ENCODE assay signal across 7 worm cellular contexts in genomic region chrIV:8737354-8737753, ce11.
A peak's percentile ranks its signal among the peaks of the same experiment; 100 is the strongest.
TF ChIP-seq lines count a peak whose summit lies in the region.

No protein-coding gene starts in this region.

TF ChIP-seq in whole organism, L1 larva, 84 proteins besides CTCF, POLR2A, EP300 and RAD21 (continues in another document):
- TF ChIP-seq nhr-11 (tag; optimal IDR thresholded peaks at IDR 0.05; lab: Kevin White, UChicago) (no peak), zag-1 (tag; optimal IDR thresholded peaks at IDR 0.05; lab: Kevin White, UChicago) (no peak), nhr-84 (tag; optimal IDR thresholded peaks at IDR 0.05; lab: Kevin White, UChicago) (no peak), ceh-90 (tag; optimal IDR thresholded peaks at IDR 0.05; lab: Kevin White, UChicago) (no peak), fos-1 (tag; optimal IDR thresholded peaks at IDR 0.05; lab: Kevin White, UChicago) (no peak), lin-35 (GFP tag; optimal IDR thresholded peaks at IDR 0.05; lab: Kevin White, UChicago) (peak; percentile 17 to 21), C34B4.2 (tag; optimal IDR thresholded peaks at IDR 0.05; lab: Kevin White, UChicago) (no peak), hpl-2 (GFP tag; optimal IDR thresholded peaks at IDR 0.05; lab: Kevin White, UChicago) (no peak), zip-4 (GFP tag; optimal IDR thresholded peaks at IDR 0.05; lab: Kevin White, UChicago) (no peak), snpc-4 (tag; optimal IDR thresholded peaks at IDR 0.05; lab: Kevin White, UChicago) (no peak), nhr-85 (tag; lab: Kevin White, UChicago) (peak; percentile 72), elt-3 (tag; optimal IDR thresholded peaks at IDR 0.05; lab: Kevin White, UChicago) (no peak), efl-3 (GFP tag; optimal IDR thresholded peaks at IDR 0.05; lab: Kevin White, UChicago) (no peak), swsn-7 (tag; optimal IDR thresholded peaks at IDR 0.05; lab: Kevin White, UChicago) (peak; percentile 4)

TF ChIP-seq in whole organism, L2 larva, 48 proteins besides CTCF, POLR2A, EP300 and RAD21:
- TF ChIP-seq nhr-23 (tag; optimal IDR thresholded peaks at IDR 0.05; lab: Kevin White, UChicago) (no peak), ceh-82 (tag; optimal IDR thresholded peaks at IDR 0.05; lab: Kevin White, UChicago) (no peak), lsy-2 (tag; optimal IDR thresholded peaks at IDR 0.05; lab: Kevin White, UChicago) (peak in 1 of 2 experiments; percentile 17), C34F6.9 (tag; optimal IDR thresholded peaks at IDR 0.05; lab: Kevin White, UChicago) (peak; percentile 62), elt-1 (tag; optimal IDR thresholded peaks at IDR 0.05; lab: Kevin White, UChicago) (no peak), ama-1 (optimal IDR thresholded peaks at IDR 0.05; lab: Kevin White, UChicago) (no peak), nhr-129 (tag; optimal IDR thresholded peaks at IDR 0.05; lab: Kevin White, UChicago) (no peak)

TF ChIP-seq in whole organism, L3 larva, 47 proteins besides CTCF, POLR2A, EP300 and RAD21:
- TF ChIP-seq sea-2 (GFP tag; optimal IDR thresholded peaks at IDR 0.05; lab: Kevin White, UChicago) (no peak), aly-2 (tag; optimal IDR thresholded peaks at IDR 0.05; lab: Kevin White, UChicago) (no peak), fkh-2 (tag; optimal IDR thresholded peaks at IDR 0.05; lab: Kevin White, UChicago) (no peak), nfya-1 (tag; optimal IDR thresholded peaks at IDR 0.05; lab: Kevin White, UChicago; ENCODE audit: insufficient read depth) (peak; percentile 35), nhr-11 (tag; optimal IDR thresholded peaks at IDR 0.05; lab: Kevin White, UChicago) (no peak), egl-27 (tag; optimal IDR thresholded peaks at IDR 0.05; lab: Kevin White, UChicago) (no peak), nhr-43 (tag; optimal IDR thresholded peaks at IDR 0.05; lab: Kevin White, UChicago; ENCODE audit: poor library complexity, severe bottlenecking) (no peak), ceh-28 (tag; optimal IDR thresholded peaks at IDR 0.05; lab: Kevin White, UChicago) (no peak), pha-4 (tag; optimal IDR thresholded peaks at IDR 0.05; lab: Kevin White, UChicago) (peak; percentile 51), elt-1 (tag; optimal IDR thresholded peaks at IDR 0.05; lab: Kevin White, UChicago) (no peak), nhr-23 (tag; optimal IDR thresholded peaks at IDR 0.05; lab: Kevin White, UChicago) (peak; percentile 52), R02D3.7 (tag; optimal IDR thresholded peaks at IDR 0.05; lab: Kevin White, UChicago) (no peak)

TF ChIP-seq in whole organism, L4 larva, 104 proteins besides CTCF, POLR2A, EP300 and RAD21:
- TF ChIP-seq lsy-2 (tag; optimal IDR thresholded peaks at IDR 0.05; lab: Kevin White, UChicago): peak in 1 of 2 experiments; percentile 32
- TF ChIP-seq hlh-30 (tag; optimal IDR thresholded peaks at IDR 0.05; lab: Kevin White, UChicago; ENCODE audit: insufficient read depth): peak; percentile 10
- TF ChIP-seq mes-2 (tag; optimal IDR thresholded peaks at IDR 0.05; lab: Kevin White, UChicago; ENCODE audit: poor library complexity, severe bottlenecking): peak; percentile 27
- no peak for TF ChIP-seq ZK546.5 (tag; optimal IDR thresholded peaks at IDR 0.05; lab: Kevin White, UChicago)
- TF ChIP-seq nhr-28 (tag; optimal IDR thresholded peaks at IDR 0.05; lab: Kevin White, UChicago): peak; percentile 5
- no peak for TF ChIP-seq mxl-3 (GFP tag; optimal IDR thresholded peaks at IDR 0.05; lab: Kevin White, UChicago)
- no peak for TF ChIP-seq nhr-77 (tag; optimal IDR thresholded peaks at IDR 0.05; lab: Kevin White, UChicago)
- TF ChIP-seq nhr-41 (GFP tag; IDR thresholded peaks at IDR 0.05; lab: Robert Waterston, UW): no peak
- no peak for TF ChIP-seq ceh-82 (tag; optimal IDR thresholded peaks at IDR 0.05; lab: Kevin White, UChicago)

TF ChIP-seq in whole organism, late embryonic, 69 proteins besides CTCF, POLR2A, EP300 and RAD21:
- TF ChIP-seq sox-2 (GFP tag; IDR thresholded peaks at IDR 0.05; lab: Robert Waterston, UW): no peak
- peak; percentile 66 for TF ChIP-seq nfya-1 (tag; optimal IDR thresholded peaks at IDR 0.05; lab: Kevin White, UChicago)
- peak; percentile 31 for TF ChIP-seq ceh-48 (tag; optimal IDR thresholded peaks at IDR 0.05; lab: Kevin White, UChicago)

TF ChIP-seq in whole organism, mixed stage, embryonic, 35 proteins besides CTCF, POLR2A, EP300 and RAD21:
- peak; percentile 35 for TF ChIP-seq pha-4 (tag; optimal IDR thresholded peaks at IDR 0.05; lab: Kevin White, UChicago)
- TF ChIP-seq hlh-1 (tag; optimal IDR thresholded peaks at IDR 0.05; lab: Kevin White, UChicago): peak; percentile 11
- TF ChIP-seq unc-120 (tag; optimal IDR thresholded peaks at IDR 0.05; lab: Kevin White, UChicago; ENCODE audit: poor library complexity, severe bottlenecking): peak; percentile 10
- no peak for TF ChIP-seq mls-2 (tag; optimal IDR thresholded peaks at IDR 0.05; lab: Kevin White, UChicago)
TF ChIP-seq in whole organism, mixed stage, embryonic: peak in this region for 3.

TF ChIP-seq in whole organism, young adult, 124 proteins besides CTCF, POLR2A, EP300 and RAD21:
- TF ChIP-seq madf-3 (GFP tag; IDR thresholded peaks at IDR 0.05; lab: Robert Waterston, UW) (no peak), ceh-100 (GFP tag; IDR thresholded peaks at IDR 0.05; lab: Robert Waterston, UW) (no peak), hmg-1.2 (GFP tag; IDR thresholded peaks at IDR 0.05; lab: Robert Waterston, UW) (peak; percentile 73; the same call in 1 of the 2 replicates), attf-6 (GFP tag; IDR thresholded peaks at IDR 0.05; lab: Robert Waterston, UW) (no peak), ztf-22 (GFP tag; optimal IDR thresholded peaks at IDR 0.05; lab: Kevin White, UChicago) (no peak), him-1 (tag; optimal IDR thresholded peaks at IDR 0.05; lab: Kevin White, UChicago) (no peak)
